Fruit fly (Drosophila melanogaster) Kc167 (cell line): ENCODE data around the gene hid.

ENCODE experiments used
- Myc ChIP-seq: fragments of >200 bp; optimal IDR thresholded peaks from 2 replicates; lab custom pipeline; 2017; ENCODE audit warnings: missing external identifiers
- Sin3A ChIP-seq: fragments of >200 bp; optimal IDR thresholded peaks from 2 replicates; lab custom pipeline; 2018; ENCODE audit warnings: missing external identifiers
- h ChIP-seq: fragments of >200 bp; optimal IDR thresholded peaks from 3 replicates; lab custom pipeline; 2018; ENCODE audit warnings: missing external identifiers
- insv ChIP-seq: fragments of >200 bp; optimal IDR thresholded peaks from 3 replicates; lab custom pipeline; 2018; ENCODE audit warnings: missing external identifiers
- psq ChIP-seq: fragments of >200 bp; optimal IDR thresholded peaks from 2 replicates; lab custom pipeline; 2017; ENCODE audit warnings: missing external identifiers
- ttk ChIP-seq: sonication (Bioruptor generic); optimal IDR thresholded peaks from 2 replicates; lab custom pipeline; 2017; ENCODE audit warnings: missing external identifiers

The hid gene

dm6 chr3L:18225446-18226380, 40.3 kb upstream of the hid start:
- no peak for TF ChIP-seq Myc (lab: Kevin White, UChicago)
- no peak for TF ChIP-seq h (lab: Kevin White, UChicago)
- TF ChIP-seq Sin3A (lab: Kevin White, UChicago): no peak
- no peak for TF ChIP-seq psq (lab: Kevin White, UChicago)
- no peak for TF ChIP-seq insv (lab: Kevin White, UChicago)
- no peak for TF ChIP-seq ttk (lab: Kevin White, UChicago)

- TF ChIP-seq psq (lab: Kevin White, UChicago) (no peak), Sin3A (lab: Kevin White, UChicago) (no peak), insv (lab: Kevin White, UChicago) (no peak), Myc (lab: Kevin White, UChicago) (no peak), ttk (lab: Kevin White, UChicago) (no peak), h (lab: Kevin White, UChicago) (no peak)
Observed at dm6 chr3L:18224612-18225409, 39.4 kb upstream of the hid start.

dm6 chr3L:18223437-18223836, 38.0 kb upstream of the hid start:
- TF ChIP-seq Myc (lab: Kevin White, UChicago): no peak
- no peak for TF ChIP-seq psq (lab: Kevin White, UChicago)
- no peak for TF ChIP-seq ttk (lab: Kevin White, UChicago)
- TF ChIP-seq insv (lab: Kevin White, UChicago): no peak
- TF ChIP-seq h (lab: Kevin White, UChicago): no peak
- no peak for TF ChIP-seq Sin3A (lab: Kevin White, UChicago)

dm6 chr3L:18222284-18222683, 36.8 kb upstream of the hid start:
- TF ChIP-seq h (lab: Kevin White, UChicago) (no peak), Myc (lab: Kevin White, UChicago) (no peak), Sin3A (lab: Kevin White, UChicago) (no peak)

dm6 chr3L:18221275-18221858, 35.9 kb upstream of the hid start:
- TF ChIP-seq h (lab: Kevin White, UChicago) (no peak), Myc (lab: Kevin White, UChicago) (no peak), insv (lab: Kevin White, UChicago) (no peak), ttk (lab: Kevin White, UChicago) (no peak), psq (lab: Kevin White, UChicago) (no peak), Sin3A (lab: Kevin White, UChicago) (no peak)

dm6 chr3L:18219388-18219787, 33.9 kb upstream of the hid start:
- TF ChIP-seq h (lab: Kevin White, UChicago): no peak
- TF ChIP-seq Sin3A (lab: Kevin White, UChicago): no peak
- TF ChIP-seq Myc (lab: Kevin White, UChicago): no peak
- no peak for TF ChIP-seq psq (lab: Kevin White, UChicago)
- TF ChIP-seq ttk (lab: Kevin White, UChicago): no peak
- TF ChIP-seq insv (lab: Kevin White, UChicago): no peak

dm6 chr3L:18218480-18218879, 33.0 kb upstream of the hid start:
- TF ChIP-seq psq (lab: Kevin White, UChicago) (no peak), Sin3A (lab: Kevin White, UChicago) (no peak)

dm6 chr3L:18216931-18217330, 31.5 kb upstream of the hid start:
- TF ChIP-seq h (lab: Kevin White, UChicago) (no peak), psq (lab: Kevin White, UChicago) (no peak), Sin3A (lab: Kevin White, UChicago) (no peak), insv (lab: Kevin White, UChicago) (no peak), Myc (lab: Kevin White, UChicago) (no peak), ttk (lab: Kevin White, UChicago) (no peak)

dm6 chr3L:18215669-18216068, 30.2 kb upstream of the hid start:
- no peak for TF ChIP-seq Myc (lab: Kevin White, UChicago)
- no peak for TF ChIP-seq Sin3A (lab: Kevin White, UChicago)
- TF ChIP-seq insv (lab: Kevin White, UChicago): no peak
- no peak for TF ChIP-seq psq (lab: Kevin White, UChicago)
- no peak for TF ChIP-seq h (lab: Kevin White, UChicago)
- no peak for TF ChIP-seq ttk (lab: Kevin White, UChicago)

dm6 chr3L:18213745-18214144, 28.3 kb upstream of the hid start:
- TF ChIP-seq Sin3A (lab: Kevin White, UChicago) (no peak), insv (lab: Kevin White, UChicago) (no peak), ttk (lab: Kevin White, UChicago) (no peak), psq (lab: Kevin White, UChicago) (no peak), h (lab: Kevin White, UChicago) (no peak), Myc (lab: Kevin White, UChicago) (no peak)

dm6 chr3L:18212237-18212653, 26.8 kb upstream of the hid start:
- TF ChIP-seq Sin3A (lab: Kevin White, UChicago) (no peak), ttk (lab: Kevin White, UChicago) (no peak), Myc (lab: Kevin White, UChicago) (no peak), insv (lab: Kevin White, UChicago) (no peak), psq (lab: Kevin White, UChicago) (no peak), h (lab: Kevin White, UChicago) (no peak)
